Worm (Caenorhabditis elegans) whole organism, mixed stage, embryonic: ENCODE results near the gene mfsd-12.

Experiments used
- ceh-39 ChIP-seq: fragments of 150-350 bp; optimal IDR thresholded peaks from 2 replicates; lab custom pipeline; 2014; ENCODE audit warnings: missing biosample characterization, missing genetic modification characterization
- elt-1 ChIP-seq: sonication (generic microtip); optimal IDR thresholded peaks from 2 replicates; lab custom pipeline; 2017; ENCODE audit warnings: missing genetic modification characterization, mild to moderate bottlenecking, missing compliant biosample characterization, antibody characterized with exemption, moderate library complexity, borderline replicate concordance; ENCODE audit not compliant: insufficient read depth
- pha-4 ChIP-seq: fragments of 150-350 bp; optimal IDR thresholded peaks from 2 replicates; lab custom pipeline; 2018; ENCODE audit warnings: missing biosample characterization, missing genetic modification reagents, missing genetic modification characterization
- snpc-4 ChIP-seq: fragments of 150-350 bp; optimal IDR thresholded peaks from 2 replicates; lab custom pipeline; 2014; ENCODE audit warnings: missing biosample characterization, missing genetic modification characterization
- unc-62 ChIP-seq: fragments of 150-350 bp; optimal IDR thresholded peaks from 2 replicates; lab custom pipeline; 2014; ENCODE audit warnings: missing biosample characterization, missing genetic modification reagents, missing genetic modification characterization

- no peak for TF ChIP-seq elt-1 (tag; lab: Kevin White, UChicago)
- no peak for TF ChIP-seq unc-62
- TF ChIP-seq snpc-4 (tag; lab: Kevin White, UChicago): no peak
- TF ChIP-seq pha-4 (tag; lab: Kevin White, UChicago): no peak
- TF ChIP-seq ceh-39 (tag; lab: Kevin White, UChicago): no peak
Observed at ce11 chrX:4682616-4683015, 14.7 kb downstream of the mfsd-12 start, which contains the start of gene K02G10.15.
